Fruit fly (Drosophila melanogaster) whole organism, embryonic: ENCODE results near the gene topi.
A peak's percentile ranks its signal among the peaks of the same experiment; 100 is the strongest.

Experiments
- B-H1 ChIP-seq: fragments of 200-800 bp; sonication (Bioruptor generic); IDR thresholded peaks from 3 replicates; pipeline ENCODE4 v1.3.6; 2022; ENCODE audit warnings: missing biosample characterization, missing genetic modification characterization
- Bgb ChIP-seq: fragments of 200-800 bp; sonication (Bioruptor generic); IDR thresholded peaks from 2 replicates; pipeline ENCODE4 v1.3.6; 2022; ENCODE audit warnings: missing biosample characterization, missing genetic modification characterization; ENCODE audit not compliant: partially characterized antibody
- Blimp-1 ChIP-seq: fragments of 200-800 bp; sonication (Bioruptor generic); optimal IDR thresholded peaks from 3 replicates; lab custom pipeline; 2018; ENCODE audit warnings: missing biosample characterization, missing genetic modification characterization, mild to moderate bottlenecking, moderate library complexity, missing genetic modification reagents
- CG10147 ChIP-seq: fragments of 200-800 bp; sonication (Bioruptor generic); optimal IDR thresholded peaks from 2 replicates; lab custom pipeline; 2019; ENCODE audit warnings: missing biosample characterization, mild to moderate bottlenecking, missing genetic modification characterization, moderate library complexity
- CG10543 ChIP-seq: fragments of 200-800 bp; sonication (Bioruptor generic); optimal IDR thresholded peaks from 3 replicates; lab custom pipeline; 2017; ENCODE audit warnings: missing biosample characterization, mild to moderate bottlenecking, missing genetic modification characterization, moderate library complexity
- CG10654 ChIP-seq: fragments of 200-800 bp; sonication (Bioruptor generic); optimal IDR thresholded peaks from 2 replicates; lab custom pipeline; 2016; ENCODE audit warnings: missing biosample characterization, missing genetic modification characterization
- CG11723 ChIP-seq: fragments of 200-800 bp; sonication (Bioruptor generic); optimal IDR thresholded peaks from 2 replicates; lab custom pipeline; 2017; ENCODE audit warnings: missing biosample characterization, mild to moderate bottlenecking, missing genetic modification characterization
- CG12104 ChIP-seq: fragments of 200-800 bp; sonication (Bioruptor generic); optimal IDR thresholded peaks from 3 replicates; lab custom pipeline; 2016; ENCODE audit warnings: missing biosample characterization, missing genetic modification characterization
- CG13624 ChIP-seq: fragments of 200-800 bp; sonication (Bioruptor generic); optimal IDR thresholded peaks from 2 replicates; lab custom pipeline; 2016; ENCODE audit warnings: missing biosample characterization, missing genetic modification characterization
- CG1602 ChIP-seq: fragments of 200-800 bp; sonication (Bioruptor generic); optimal IDR thresholded peaks from 3 replicates; lab custom pipeline; 2016; ENCODE audit warnings: missing biosample characterization, missing genetic modification characterization
- CG16813 ChIP-seq: fragments of 200-800 bp; sonication (Bioruptor generic); IDR thresholded peaks from 3 replicates; pipeline ENCODE4 v1.3.6; 2022; ENCODE audit warnings: missing biosample characterization, missing genetic modification characterization; ENCODE audit not compliant: partially characterized antibody
- CG17829 ChIP-seq: fragments of 200-800 bp; optimal IDR thresholded peaks from 2 replicates; lab custom pipeline; 2019; ENCODE audit warnings: missing biosample characterization, mild to moderate bottlenecking, missing genetic modification characterization, moderate library complexity
- CG17912 ChIP-seq: fragments of 200-800 bp; sonication (Bioruptor generic); optimal IDR thresholded peaks from 2 replicates; lab custom pipeline; 2018; ENCODE audit warnings: missing biosample characterization, mild to moderate bottlenecking, missing genetic modification characterization
- CG2202 ChIP-seq: fragments of 200-800 bp; sonication (Bioruptor generic); optimal IDR thresholded peaks from 2 replicates; lab custom pipeline; 2018; ENCODE audit warnings: missing biosample characterization, mild to moderate bottlenecking, missing genetic modification characterization
- CG2875 ChIP-seq: fragments of 200-800 bp; sonication (Bioruptor generic); optimal IDR thresholded peaks from 2 replicates; lab custom pipeline; 2017; ENCODE audit warnings: missing biosample characterization, mild to moderate bottlenecking, missing genetic modification characterization, missing genetic modification reagents
- CG30431 ChIP-seq: fragments of 200-800 bp; sonication (Bioruptor generic); optimal IDR thresholded peaks from 2 replicates; lab custom pipeline; 2017; ENCODE audit warnings: missing biosample characterization, missing genetic modification characterization
- CG33557 ChIP-seq: fragments of 200-800 bp; sonication (Bioruptor generic); optimal IDR thresholded peaks from 2 replicates; lab custom pipeline; 2019; ENCODE audit warnings: missing biosample characterization, mild to moderate bottlenecking, missing genetic modification characterization, moderate library complexity
- CG9932 ChIP-seq: fragments of 200-800 bp; sonication (Bioruptor generic); IDR thresholded peaks from 2 replicates; pipeline ENCODE4 v1.3.6; 2022; ENCODE audit warnings: missing biosample characterization, missing genetic modification characterization
- H2.0 ChIP-seq: fragments of 200-800 bp; sonication (Bioruptor generic); IDR thresholded peaks from 2 replicates; pipeline ENCODE4 v1.3.6; 2022; ENCODE audit warnings: missing biosample characterization, missing genetic modification characterization
- HLH3B ChIP-seq: fragments of 200-800 bp; sonication (Bioruptor generic); IDR thresholded peaks from 2 replicates; pipeline ENCODE4 v1.3.6; 2022; ENCODE audit warnings: missing biosample characterization, missing genetic modification characterization
- Hr3 ChIP-seq: fragments of 200-800 bp; sonication (Bioruptor generic); optimal IDR thresholded peaks from 3 replicates; lab custom pipeline; 2016; ENCODE audit warnings: missing biosample characterization, missing genetic modification characterization
- Hr78 ChIP-seq, 2 experiments: fragments of 200-800 bp in 1 of 2; fragments of >200 bp in 1 of 2; sonication (Bioruptor generic) in 1 of 2; optimal IDR thresholded peaks; 2 replicates each; lab custom pipeline; 2017 to 2019; ENCODE audit warnings: missing biosample characterization in 2 of 2, missing genetic modification characterization in 2 of 2, mild to moderate bottlenecking in 1 of 2, moderate library complexity in 1 of 2
- MBD-R2 ChIP-seq: fragments of 200-800 bp; sonication (Bioruptor generic); IDR thresholded peaks from 2 replicates; pipeline ENCODE4 v1.3.6; 2022; ENCODE audit warnings: missing biosample characterization, missing genetic modification characterization
- NC2β ChIP-seq: fragments of 200-800 bp; sonication (Bioruptor generic); optimal IDR thresholded peaks from 2 replicates; lab custom pipeline; 2016; ENCODE audit warnings: missing biosample characterization, missing genetic modification characterization
- Nf-YA ChIP-seq: fragments of 200-800 bp; sonication (Bioruptor generic); IDR thresholded peaks from 2 replicates; pipeline ENCODE4 v1.3.6; 2022; ENCODE audit warnings: missing biosample characterization, missing genetic modification characterization
- TFAM ChIP-seq: fragments of 200-800 bp; sonication (Bioruptor generic); optimal IDR thresholded peaks from 2 replicates; lab custom pipeline; 2017; ENCODE audit warnings: missing biosample characterization, missing genetic modification characterization, inconsistent platforms
- bsh ChIP-seq, 2 experiments: fragments of 200-800 bp; sonication (Bioruptor generic); optimal IDR thresholded peaks; 2 replicates each; lab custom pipeline; 2017 to 2018; ENCODE audit warnings: mild to moderate bottlenecking in 2 of 2, missing biosample characterization in 2 of 2, missing genetic modification characterization in 2 of 2, moderate library complexity in 1 of 2
- btn ChIP-seq: fragments of 200-800 bp; sonication (Bioruptor generic); optimal IDR thresholded peaks from 2 replicates; lab custom pipeline; 2016; ENCODE audit warnings: missing biosample characterization, missing genetic modification characterization
- caup ChIP-seq: fragments of 200-800 bp; sonication (Bioruptor generic); optimal IDR thresholded peaks from 3 replicates; lab custom pipeline; 2017; ENCODE audit warnings: missing biosample characterization, mild to moderate bottlenecking, missing genetic modification characterization, moderate library complexity; ENCODE audit not compliant: severe bottlenecking
- chinmo ChIP-seq: fragments of 200-800 bp; sonication (Bioruptor generic); IDR thresholded peaks from 4 replicates; pipeline ENCODE4 v1.3.6; 2022; ENCODE audit warnings: missing biosample characterization, missing genetic modification characterization; ENCODE audit not compliant: partially characterized antibody
- danr ChIP-seq: fragments of 200-800 bp; sonication (Bioruptor generic); IDR thresholded peaks from 2 replicates; pipeline ENCODE4 v1.3.6; 2022; ENCODE audit warnings: missing biosample characterization, missing genetic modification characterization
- dmrt11E ChIP-seq: fragments of 200-800 bp; sonication (Bioruptor generic); optimal IDR thresholded peaks from 3 replicates; lab custom pipeline; 2018; ENCODE audit warnings: missing biosample characterization, mild to moderate bottlenecking, missing genetic modification characterization, moderate library complexity
- eve ChIP-seq, 2 experiments: fragments of >200 bp; optimal IDR thresholded peaks; 2 replicates each; lab custom pipeline; 2017; ENCODE audit warnings: missing biosample characterization in 2 of 2, missing genetic modification characterization in 2 of 2
- fd64A ChIP-seq: fragments of 200-800 bp; sonication (Bioruptor generic); optimal IDR thresholded peaks from 3 replicates; lab custom pipeline; 2018; ENCODE audit warnings: missing biosample characterization, mild to moderate bottlenecking, missing genetic modification characterization
- ftz-f1 ChIP-seq: fragments of 200-800 bp; sonication (Bioruptor generic); optimal IDR thresholded peaks from 2 replicates; lab custom pipeline; 2016; ENCODE audit warnings: missing biosample characterization, missing genetic modification characterization
- fu2 ChIP-seq: fragments of 200-800 bp; sonication (Bioruptor generic); optimal IDR thresholded peaks from 2 replicates; lab custom pipeline; 2016; ENCODE audit warnings: missing biosample characterization, missing genetic modification characterization
- gcm ChIP-seq: fragments of 200-800 bp; sonication (Bioruptor generic); optimal IDR thresholded peaks from 2 replicates; lab custom pipeline; 2019; ENCODE audit warnings: missing biosample characterization, mild to moderate bottlenecking, missing genetic modification characterization, moderate library complexity
- gro ChIP-seq: fragments of 200-800 bp; sonication (Bioruptor generic); optimal IDR thresholded peaks from 2 replicates; lab custom pipeline; 2016; ENCODE audit warnings: missing biosample characterization, missing genetic modification characterization
- ham ChIP-seq: fragments of 200-800 bp; sonication (Bioruptor generic); IDR thresholded peaks from 2 replicates; pipeline ENCODE4 v1.3.6; 2022; ENCODE audit warnings: missing biosample characterization, missing genetic modification characterization
- hkb ChIP-seq, 2 experiments: fragments of 200-800 bp in 1 of 2; fragments of >200 bp in 1 of 2; sonication (Bioruptor generic) in 1 of 2; IDR thresholded peaks in 1 of 2; optimal IDR thresholded peaks in 1 of 2; 2 replicates each; pipeline versions ENCODE4 v1.3.6 to Lab custom; 2017 to 2022; ENCODE audit warnings: missing biosample characterization in 1 of 2, missing genetic modification characterization in 1 of 2
- hth ChIP-seq: fragments of >200 bp; optimal IDR thresholded peaks from 2 replicates; lab custom pipeline; 2017; ENCODE audit warnings: inconsistent platforms
- luna ChIP-seq: fragments of 200-800 bp; sonication (Bioruptor generic); optimal IDR thresholded peaks from 2 replicates; lab custom pipeline; 2016; ENCODE audit warnings: missing biosample characterization, missing genetic modification characterization
- oc ChIP-seq: fragments of 200-800 bp; sonication (Bioruptor generic); optimal IDR thresholded peaks from 2 replicates; lab custom pipeline; 2018; ENCODE audit warnings: missing biosample characterization, mild to moderate bottlenecking, missing genetic modification characterization, moderate library complexity
- pita ChIP-seq: fragments of 200-800 bp; sonication (Bioruptor generic); optimal IDR thresholded peaks from 2 replicates; lab custom pipeline; 2017; ENCODE audit warnings: missing biosample characterization, mild to moderate bottlenecking, missing genetic modification characterization
- psq ChIP-seq: fragments of 200-800 bp; sonication (Bioruptor generic); optimal IDR thresholded peaks from 2 replicates; lab custom pipeline; 2017; ENCODE audit warnings: missing biosample characterization, missing genetic modification characterization
- ro ChIP-seq: fragments of 200-800 bp; sonication (Bioruptor generic); IDR thresholded peaks from 2 replicates; pipeline ENCODE4 v1.3.6; 2022; ENCODE audit warnings: missing biosample characterization, missing genetic modification characterization
- shn ChIP-seq: fragments of 200-800 bp; sonication (Bioruptor generic); optimal IDR thresholded peaks from 3 replicates; lab custom pipeline; 2016; ENCODE audit warnings: missing biosample characterization, missing genetic modification characterization
- sna ChIP-seq: fragments of 200-800 bp; sonication (Bioruptor generic); IDR thresholded peaks from 2 replicates; pipeline ENCODE4 v1.3.6; 2022; ENCODE audit warnings: missing biosample characterization, missing genetic modification characterization; ENCODE audit not compliant: partially characterized antibody
- tup ChIP-seq: fragments of 200-800 bp; sonication (Bioruptor generic); optimal IDR thresholded peaks from 2 replicates; lab custom pipeline; 2016; ENCODE audit warnings: missing biosample characterization, mild to moderate bottlenecking, missing genetic modification characterization, moderate library complexity
- unpg ChIP-seq: fragments of 200-800 bp; sonication (Bioruptor generic); optimal IDR thresholded peaks from 3 replicates; lab custom pipeline; 2018; ENCODE audit warnings: missing biosample characterization, mild to moderate bottlenecking, missing genetic modification characterization, moderate library complexity

topi gene

dm6 chr3R:9791177-9791806, 16.4 kb downstream of the topi start, which contains the start of the genes CG12945 and CG8507 (continued):
- TF ChIP-seq fu2 (GFP tag; lab: Kevin White, UChicago): no peak
- peak; percentile 42 for TF ChIP-seq CG13624
- TF ChIP-seq chinmo (GFP tag; lab: Robert Waterston, UW): no peak
- no peak for TF ChIP-seq TFAM (GFP tag; lab: Kevin White, UChicago)
- TF ChIP-seq CG12104: no peak
- TF ChIP-seq pita: no peak
- TF ChIP-seq fd64A (GFP tag; lab: Kevin White, UChicago): no peak
- no peak for TF ChIP-seq sna
- TF ChIP-seq oc (tag; lab: Kevin White, UChicago): no peak
- no peak for TF ChIP-seq CG1602 (GFP tag; lab: Kevin White, UChicago)
- TF ChIP-seq CG11723 (GFP tag; lab: Kevin White, UChicago): no peak
- TF ChIP-seq shn (GFP tag; lab: Kevin White, UChicago): peak; percentile 53
- no peak for TF ChIP-seq btn
- no peak for TF ChIP-seq Bgb (GFP tag; lab: Robert Waterston, UW)
- peak; percentile 4 for TF ChIP-seq dmrt11E (tag; lab: Kevin White, UChicago)
- no peak for TF ChIP-seq Hr78 (GFP tag; optimal IDR thresholded peaks at IDR 0.05; lab: Kevin White, UChicago)
- TF ChIP-seq CG10147: peak; percentile 58
- TF ChIP-seq gro (GFP tag; lab: Kevin White, UChicago): no peak
- no peak for TF ChIP-seq ham (GFP tag; lab: Robert Waterston, UW)
- peak; percentile 37 for TF ChIP-seq gcm (GFP tag; lab: Kevin White, UChicago)
- TF ChIP-seq ro (GFP tag; lab: Robert Waterston, UW): no peak
- TF ChIP-seq bsh (GFP tag; optimal IDR thresholded peaks at IDR 0.05; lab: Kevin White, UChicago): peak in 1 of 2 experiments; percentile 20
- TF ChIP-seq hkb (optimal IDR thresholded peaks at IDR 0.05; lab: Kevin White, UChicago): no peak
- no peak for TF ChIP-seq hkb (GFP tag; IDR thresholded peaks at IDR 0.05; lab: Robert Waterston, UW)
- no peak for TF ChIP-seq B-H1
- TF ChIP-seq Hr3: peak; percentile 26
- TF ChIP-seq MBD-R2 (GFP tag; lab: Robert Waterston, UW): peak; percentile 75
- no peak for TF ChIP-seq tup (GFP tag; lab: Kevin White, UChicago)
- no peak for TF ChIP-seq danr
- no peak for TF ChIP-seq HLH3B
- no peak for TF ChIP-seq eve (GFP tag; optimal IDR thresholded peaks at IDR 0.05; lab: Kevin White, UChicago)
- no peak for TF ChIP-seq caup
- TF ChIP-seq unpg (GFP tag; lab: Kevin White, UChicago): no peak
- TF ChIP-seq CG30431 (GFP tag; lab: Kevin White, UChicago): no peak
- TF ChIP-seq CG2875 (GFP tag; lab: Kevin White, UChicago): no peak
- TF ChIP-seq CG10654 (GFP tag; lab: Kevin White, UChicago): peak; percentile 4
- no peak for TF ChIP-seq ftz-f1 (GFP tag; lab: Kevin White, UChicago)
- no peak for TF ChIP-seq Nf-YA (GFP tag; lab: Robert Waterston, UW)
- TF ChIP-seq psq (GFP tag; lab: Kevin White, UChicago): no peak
- TF ChIP-seq CG17912 (GFP tag; lab: Kevin White, UChicago): no peak
- no peak for TF ChIP-seq CG10543 (GFP tag; lab: Kevin White, UChicago)
- peak; percentile 67 for TF ChIP-seq CG9932 (GFP tag; lab: Robert Waterston, UW)
- peak; percentile 54 for TF ChIP-seq CG17829 (tag; lab: Kevin White, UChicago)
- TF ChIP-seq CG33557 (GFP tag; lab: Kevin White, UChicago): no peak
- no peak for TF ChIP-seq H2.0 (GFP tag; lab: Robert Waterston, UW)
- no peak for TF ChIP-seq luna (GFP tag; lab: Kevin White, UChicago)
- TF ChIP-seq NC2β (GFP tag; lab: Kevin White, UChicago): no peak
- no peak for TF ChIP-seq hth (lab: Kevin White, UChicago)
- peak; percentile 28 for TF ChIP-seq Blimp-1 (GFP tag; lab: Kevin White, UChicago)
- TF ChIP-seq CG16813: no peak
- TF ChIP-seq CG2202 (tag; lab: Kevin White, UChicago): no peak
